Worm (Caenorhabditis elegans): ENCODE measurements around the gene F19F10.3.

- TF ChIP-seq tbx-37 (GFP tag; conservative IDR thresholded peaks at IDR 0.05) (no peak), tra-4 (tag; optimal IDR thresholded peaks at IDR 0.05) (no peak), B0310.2 (tag; optimal IDR thresholded peaks at IDR 0.05) (no peak), tbx-11 (GFP tag; IDR thresholded peaks at IDR 0.05) (no peak), pes-1 (GFP tag; IDR thresholded peaks at IDR 0.05) (no peak), ama-1 (optimal IDR thresholded peaks at IDR 0.05) (no peak), hmbx-1 (tag; optimal IDR thresholded peaks at IDR 0.05) (no peak), aly-1 (tag; optimal IDR thresholded peaks at IDR 0.05) (no peak), scrt-1 (GFP tag; IDR thresholded peaks at IDR 0.05) (no peak), hnd-1 (tag; optimal IDR thresholded peaks at IDR 0.05) (no peak), ets-7 (tag; optimal IDR thresholded peaks at IDR 0.05) (no peak)
Observed at ce11 chrV:7504271-7504670, 47.6 kb upstream of the F19F10.3 start, which contains the start of gene srh-229.

Measured in whole organism, early embryonic.